Fruit fly (Drosophila melanogaster) whole organism, pupa: ENCODE data around the gene trk.

ENCODE experiments used
- CG12605 ChIP-seq: fragments of 200-800 bp; sonication (Bioruptor generic); IDR thresholded peaks from 2 replicates; pipeline ENCODE4 v1.3.6; 2022; ENCODE audit warnings: missing biosample characterization, missing genetic modification characterization
- CG8301 ChIP-seq: fragments of 200-800 bp; sonication (Bioruptor generic); optimal IDR thresholded peaks from 2 replicates; lab custom pipeline; 2018; ENCODE audit warnings: missing biosample characterization, mild to moderate bottlenecking, missing genetic modification characterization
- D1 ChIP-seq: fragments of 200-800 bp; sonication (Bioruptor generic); optimal IDR thresholded peaks from 2 replicates; lab custom pipeline; 2018; ENCODE audit warnings: missing biosample characterization, mild to moderate bottlenecking, missing genetic modification characterization, moderate library complexity
- EcR ChIP-seq: fragments of 200-800 bp; sonication (Bioruptor generic); optimal IDR thresholded peaks from 3 replicates; lab custom pipeline; 2019; ENCODE audit warnings: missing biosample characterization, missing genetic modification characterization, mild to moderate bottlenecking, moderate library complexity, missing genetic modification reagents
- Pif1A ChIP-seq: fragments of 200-800 bp; sonication (Bioruptor generic); optimal IDR thresholded peaks from 3 replicates; lab custom pipeline; 2016; ENCODE audit warnings: missing biosample characterization, missing genetic modification characterization
- Pif1B ChIP-seq: fragments of 200-800 bp; sonication (Bioruptor generic); optimal IDR thresholded peaks from 3 replicates; lab custom pipeline; 2016; ENCODE audit warnings: missing biosample characterization, missing genetic modification characterization
- fd96Ca ChIP-seq: fragments of 200-800 bp; sonication (Bioruptor generic); IDR thresholded peaks from 3 replicates; pipeline ENCODE4 v1.3.6; 2022; ENCODE audit warnings: missing biosample characterization, missing genetic modification characterization

dm6 chr2L:10291276-10291675 is 19.2 kb upstream of the trk start:
- no peak for TF ChIP-seq CG8301
- no peak for TF ChIP-seq Pif1A (GFP tag; lab: Kevin White, UChicago)
- TF ChIP-seq EcR (GFP tag; lab: Kevin White, UChicago): no peak
- no peak for TF ChIP-seq Pif1B
- no peak for TF ChIP-seq CG12605 (GFP tag; lab: Robert Waterston, UW)
- TF ChIP-seq fd96Ca (GFP tag; lab: Robert Waterston, UW): no peak
- TF ChIP-seq D1 (tag; lab: Kevin White, UChicago): no peak
